Worm (Caenorhabditis elegans) whole organism, midembryonic: Measurements from ENCODE around the gene dot-1.5.

Source experiments
- T22C8.4 ChIP-seq: fragments of 200-800 bp; sonication (Bioruptor generic); IDR thresholded peaks from 2 replicates; pipeline ENCODE4 v1.3.6; 2022; ENCODE audit warnings: missing genetic modification characterization, missing compliant biosample characterization
- klf-2 ChIP-seq: fragments of 200-800 bp; sonication (Bioruptor generic); conservative IDR thresholded peaks from 2 replicates; pipeline ENCODE4 v1.3.6; 2022; ENCODE audit warnings: missing genetic modification reagents, missing genetic modification characterization, missing compliant biosample characterization
- ref-1 ChIP-seq: fragments of 200-800 bp; sonication (Bioruptor generic); conservative IDR thresholded peaks from 2 replicates; pipeline ENCODE4 v1.3.6; 2022; ENCODE audit warnings: missing genetic modification reagents, missing genetic modification characterization, missing compliant biosample characterization

ce11 chrX:1888445-1889035, 28.7 kb upstream of the dot-1.5 start:
- TF ChIP-seq T22C8.4 (GFP tag; lab: Robert Waterston, UW) (no peak), ref-1 (GFP tag; lab: Robert Waterston, UW) (no peak), klf-2 (GFP tag; lab: Robert Waterston, UW) (no peak)
